Worm (Caenorhabditis elegans): ENCODE measurements around the gene npr-31.
A peak's percentile ranks its signal among the peaks of the same experiment; 100 is the strongest.

The npr-31 gene

ce11 chrII:7126457-7126856 is 17.9 kb upstream of the npr-31 start, which contains the start of gene F10E7.1:
Gene F10E7.1, plus strand, starts transcription at chrII:7126757.
- no peak for TF ChIP-seq nhr-129 (tag; optimal IDR thresholded peaks at IDR 0.05)
- TF ChIP-seq nhr-11 (tag; optimal IDR thresholded peaks at IDR 0.05) = no peak
- no peak for TF ChIP-seq nhr-6 (tag; optimal IDR thresholded peaks at IDR 0.05)
- no peak for TF ChIP-seq elt-1 (tag; optimal IDR thresholded peaks at IDR 0.05)
- no peak for TF ChIP-seq nhr-77 (tag; optimal IDR thresholded peaks at IDR 0.05)
- no peak for TF ChIP-seq Y55F3AM.14 (GFP tag; optimal IDR thresholded peaks at IDR 0.05)
- no peak for TF ChIP-seq dmd-4 (tag; optimal IDR thresholded peaks at IDR 0.05)
- TF ChIP-seq R02D3.7 (tag; optimal IDR thresholded peaks at IDR 0.05) = no peak
- TF ChIP-seq crh-2 (tag; optimal IDR thresholded peaks at IDR 0.05) = no peak
- no peak for TF ChIP-seq ztf-1 (GFP tag; conservative IDR thresholded peaks at IDR 0.05)
- TF ChIP-seq C34F6.9 (tag; optimal IDR thresholded peaks at IDR 0.05) = no peak
- no peak for TF ChIP-seq peb-1 (tag; optimal IDR thresholded peaks at IDR 0.05)

ce11 chrII:7131871-7132693 is 12.3 kb upstream of the npr-31 start, which contains the start of the genes T07F8.4 and gld-3:
Gene T07F8.4, minus strand, starts transcription at chrII:7132032.
Gene gld-3, plus strand, starts transcription at chrII:7132643.
- TF ChIP-seq fos-1 (tag; optimal IDR thresholded peaks at IDR 0.05) (peak; percentile 33), zag-1 (tag; optimal IDR thresholded peaks at IDR 0.05) (no peak), ZK546.5 (tag; optimal IDR thresholded peaks at IDR 0.05) (no peak), unc-55 (GFP tag; optimal IDR thresholded peaks at IDR 0.05) (no peak), lin-39 (tag; optimal IDR thresholded peaks at IDR 0.05) (no peak), R02D3.7 (tag; optimal IDR thresholded peaks at IDR 0.05) (no peak), nhr-10 (tag; optimal IDR thresholded peaks at IDR 0.05) (no peak), mab-5 (tag; optimal IDR thresholded peaks at IDR 0.05) (no peak), gmeb-1 (tag; optimal IDR thresholded peaks at IDR 0.05) (no peak), aly-2 (tag; optimal IDR thresholded peaks at IDR 0.05) (no peak), nhr-12 (tag; optimal IDR thresholded peaks at IDR 0.05) (no peak), nhr-237 (tag; optimal IDR thresholded peaks at IDR 0.05) (no peak), ceh-82 (tag; optimal IDR thresholded peaks at IDR 0.05) (no peak), ama-1 (optimal IDR thresholded peaks at IDR 0.05) (no peak), alr-1 (tag; optimal IDR thresholded peaks at IDR 0.05) (no peak), crh-2 (tag; optimal IDR thresholded peaks at IDR 0.05) (peak; percentile 12), skn-1 (tag; optimal IDR thresholded peaks at IDR 0.05) (no peak), sma-9 (GFP tag; optimal IDR thresholded peaks at IDR 0.05) (no peak), sma-9 (tag; optimal IDR thresholded peaks at IDR 0.05) (no peak), blmp-1 (tag; optimal IDR thresholded peaks at IDR 0.05; ENCODE audit: insufficient read depth) (no peak), lin-13 (GFP tag; optimal IDR thresholded peaks at IDR 0.05) (no peak), nhr-25 (tag; optimal IDR thresholded peaks at IDR 0.05) (no peak), lin-11 (tag; optimal IDR thresholded peaks at IDR 0.05) (no peak), Y55F3AM.14 (GFP tag; optimal IDR thresholded peaks at IDR 0.05) (no peak), mdl-1 (tag; optimal IDR thresholded peaks at IDR 0.05) (no peak), ztf-4 (tag; optimal IDR thresholded peaks at IDR 0.05) (no peak), elt-1 (tag; optimal IDR thresholded peaks at IDR 0.05) (no peak), mbf-1 (tag; optimal IDR thresholded peaks at IDR 0.05) (no peak), sem-4 (tag; optimal IDR thresholded peaks at IDR 0.05) (no peak), ztf-11 (tag; optimal IDR thresholded peaks at IDR 0.05) (no peak), peb-1 (tag; optimal IDR thresholded peaks at IDR 0.05) (no peak), nhr-6 (tag; optimal IDR thresholded peaks at IDR 0.05) (no peak), C34F6.9 (tag; optimal IDR thresholded peaks at IDR 0.05) (peak; percentile 56), nhr-77 (tag; optimal IDR thresholded peaks at IDR 0.05) (no peak), ztf-1 (GFP tag; conservative IDR thresholded peaks at IDR 0.05) (no peak), ceh-16 (tag; optimal IDR thresholded peaks at IDR 0.05) (no peak), nhr-129 (tag; optimal IDR thresholded peaks at IDR 0.05) (peak; percentile 76), snpc-4 (tag; optimal IDR thresholded peaks at IDR 0.05) (no peak), unc-62 (GFP tag; optimal IDR thresholded peaks at IDR 0.05) (no peak), dmd-4 (tag; optimal IDR thresholded peaks at IDR 0.05) (no peak), lsy-2 (tag; optimal IDR thresholded peaks at IDR 0.05) (peak; percentile 41 to 96), nhr-23 (tag; optimal IDR thresholded peaks at IDR 0.05) (no peak), unc-39 (tag; optimal IDR thresholded peaks at IDR 0.05) (no peak)
